Worm (Caenorhabditis elegans) whole organism, young adult: ENCODE measurements around the gene Y73B6BL.270.
"Not testable (repeated sequence)": the region's sequence is repeated elsewhere in the genome, so short reads cannot be mapped to it uniquely, and the experiment has no call there.

Source experiments
- C06A6.2 ChIP-seq: fragments of 200-800 bp; sonication (Bioruptor generic); conservative IDR thresholded peaks from 2 replicates; pipeline ENCODE4 v1.3.6; 2022; ENCODE audit warnings: missing genetic modification characterization, missing compliant biosample characterization
- C17E4.6 ChIP-seq: fragments of 200-800 bp; sonication (Bioruptor generic); IDR thresholded peaks from 2 replicates; pipeline ENCODE4 v1.3.6; 2022; ENCODE audit warnings: missing genetic modification reagents, missing genetic modification characterization, missing compliant biosample characterization
- F22D6.2 ChIP-seq: sonication (generic microtip); optimal IDR thresholded peaks from 2 replicates; lab custom pipeline; 2016; ENCODE audit warnings: mild to moderate bottlenecking, missing genetic modification characterization, missing compliant biosample characterization
- F33H1.4 ChIP-seq: fragments of 200-800 bp; sonication (Bioruptor generic); IDR thresholded peaks from 2 replicates; pipeline ENCODE4 v1.3.6; 2022; ENCODE audit warnings: missing genetic modification reagents, missing genetic modification characterization, missing compliant biosample characterization
- F37B4.10 ChIP-seq: fragments of 200-800 bp; sonication (Bioruptor generic); IDR thresholded peaks from 2 replicates; pipeline ENCODE4 v1.3.6; 2022; ENCODE audit warnings: missing genetic modification characterization, missing compliant biosample characterization
- F39B2.1 ChIP-seq: fragments of 200-800 bp; sonication (Bioruptor generic); IDR thresholded peaks from 2 replicates; pipeline ENCODE4 v1.3.6; 2022; ENCODE audit warnings: missing genetic modification reagents, missing genetic modification characterization, missing compliant biosample characterization
- Y53F4B.3 ChIP-seq: fragments of 200-800 bp; sonication (Bioruptor generic); IDR thresholded peaks from 2 replicates; pipeline ENCODE4 v1.3.6; 2022; ENCODE audit warnings: missing genetic modification reagents, missing genetic modification characterization, missing compliant biosample characterization
- ZK185.1 ChIP-seq: sonication (generic microtip); optimal IDR thresholded peaks from 2 replicates; lab custom pipeline; 2016; ENCODE audit warnings: mild to moderate bottlenecking, missing genetic modification characterization, missing compliant biosample characterization; ENCODE audit not compliant: poor library complexity, severe bottlenecking
- aptf-3 ChIP-seq: fragments of 200-800 bp; sonication (Bioruptor generic); IDR thresholded peaks from 2 replicates; pipeline ENCODE4 v1.3.6; 2022; ENCODE audit warnings: missing genetic modification characterization, missing compliant biosample characterization
- attf-5 ChIP-seq: fragments of 200-800 bp; sonication (Bioruptor generic); optimal IDR thresholded peaks from 2 replicates; lab custom pipeline; 2018; ENCODE audit warnings: mild to moderate bottlenecking, missing genetic modification characterization, missing compliant biosample characterization
- cebp-1 ChIP-seq, 2 experiments: fragments of 200-800 bp in 1 of 2; sonication (Bioruptor generic) in 1 of 2; sonication (generic microtip) in 1 of 2; IDR thresholded peaks in 1 of 2; optimal IDR thresholded peaks in 1 of 2; 2 replicates each; pipeline versions ENCODE4 v1.3.6 to Lab custom; 2017 to 2022; ENCODE audit warnings: missing compliant biosample characterization in 2 of 2, missing genetic modification characterization in 2 of 2, mild to moderate bottlenecking in 1 of 2, missing genetic modification reagents in 1 of 2, moderate library complexity in 1 of 2
- ceh-79 ChIP-seq: sonication (generic microtip); optimal IDR thresholded peaks from 2 replicates; lab custom pipeline; 2017; ENCODE audit warnings: mild to moderate bottlenecking, missing genetic modification characterization, missing compliant biosample characterization
- chd-7 ChIP-seq: sonication (generic microtip); optimal IDR thresholded peaks from 2 replicates; lab custom pipeline; 2016; ENCODE audit warnings: mild to moderate bottlenecking, missing genetic modification characterization, moderate library complexity, missing compliant biosample characterization
- efl-1 ChIP-seq: fragments of 150-350 bp; optimal IDR thresholded peaks from 2 replicates; lab custom pipeline; 2014; ENCODE audit warnings: missing biosample characterization, missing genetic modification reagents, missing genetic modification characterization
- ekl-4 ChIP-seq: fragments of 200-800 bp; sonication (Bioruptor generic); IDR thresholded peaks from 2 replicates; pipeline ENCODE4 v1.3.6; 2022; ENCODE audit warnings: missing genetic modification reagents, missing genetic modification characterization, missing compliant biosample characterization
- him-1 ChIP-seq: sonication (generic microtip); optimal IDR thresholded peaks from 2 replicates; lab custom pipeline; 2016; ENCODE audit warnings: missing genotype, missing genetic modification reagents, missing genetic modification characterization, missing compliant biosample characterization
- hlh-12 ChIP-seq: sonication (generic microtip); optimal IDR thresholded peaks from 2 replicates; lab custom pipeline; 2016; ENCODE audit warnings: missing genetic modification characterization, missing compliant biosample characterization
- hmg-1.2 ChIP-seq: fragments of 200-800 bp; sonication (Bioruptor generic); IDR thresholded peaks from 2 replicates; pipeline ENCODE4 v1.3.6; 2022; ENCODE audit warnings: missing genetic modification reagents, missing genetic modification characterization, missing compliant biosample characterization
- lin-35 ChIP-seq, 3 experiments: fragments of 150-350 bp in 2 of 3; sonication (generic microtip) in 1 of 3; optimal IDR thresholded peaks; 2 replicates each; lab custom pipeline; 2014 to 2018; ENCODE audit warnings: missing biosample characterization in 3 of 3, missing genetic modification characterization in 3 of 3, missing genetic modification reagents in 3 of 3
- lin-54 ChIP-seq: fragments of 200-800 bp; sonication (Bioruptor generic); optimal IDR thresholded peaks from 2 replicates; lab custom pipeline; 2018; ENCODE audit warnings: mild to moderate bottlenecking, missing genetic modification characterization, missing compliant biosample characterization
- lsl-1 ChIP-seq: fragments of 200-800 bp; sonication (Bioruptor generic); optimal IDR thresholded peaks from 2 replicates; lab custom pipeline; 2018; ENCODE audit warnings: mild to moderate bottlenecking, missing genetic modification characterization, moderate library complexity, missing compliant biosample characterization
- lsy-27 ChIP-seq: sonication (generic microtip); optimal IDR thresholded peaks from 2 replicates; lab custom pipeline; 2017; ENCODE audit warnings: missing genetic modification characterization, mild to moderate bottlenecking, missing compliant biosample characterization, antibody characterized with exemption, missing genotype, borderline replicate concordance; ENCODE audit not compliant: insufficient read depth
- madf-6 ChIP-seq: fragments of 200-800 bp; sonication (Bioruptor generic); IDR thresholded peaks from 2 replicates; pipeline ENCODE4 v1.3.6; 2022; ENCODE audit warnings: missing genetic modification reagents, missing genetic modification characterization, missing compliant biosample characterization
- madf-8 ChIP-seq: fragments of 200-800 bp; sonication (Bioruptor generic); conservative IDR thresholded peaks from 2 replicates; pipeline ENCODE4 v1.3.6; 2022; ENCODE audit warnings: missing genetic modification reagents, missing genetic modification characterization, missing compliant biosample characterization
- mes-4 ChIP-seq: sonication (generic microtip); optimal IDR thresholded peaks from 2 replicates; lab custom pipeline; 2016; ENCODE audit warnings: missing genotype, missing genetic modification characterization, missing compliant biosample characterization
- nfyb-1 ChIP-seq: fragments of 200-800 bp; sonication (Bioruptor generic); IDR thresholded peaks from 2 replicates; pipeline ENCODE4 v1.3.6; 2022; ENCODE audit warnings: missing genetic modification reagents, missing genetic modification characterization, missing compliant biosample characterization
- nhr-90 ChIP-seq: sonication (generic microtip); optimal IDR thresholded peaks from 2 replicates; lab custom pipeline; 2016; ENCODE audit warnings: missing genotype, mild to moderate bottlenecking, missing genetic modification characterization, missing compliant biosample characterization
- pha-4 ChIP-seq: fragments of 150-350 bp; sonication (generic microtip); optimal IDR thresholded peaks from 2 replicates; lab custom pipeline; 2014; ENCODE audit warnings: missing biosample characterization, missing genetic modification reagents, missing genetic modification characterization
- rcor-1 ChIP-seq: fragments of 200-800 bp; sonication (Bioruptor generic); IDR thresholded peaks from 2 replicates; pipeline ENCODE4 v1.3.6; 2022; ENCODE audit warnings: missing genetic modification reagents, missing genetic modification characterization, missing compliant biosample characterization
- sdz-38 ChIP-seq: sonication (generic microtip); optimal IDR thresholded peaks from 2 replicates; lab custom pipeline; 2016; ENCODE audit warnings: missing genotype, missing genetic modification characterization, missing compliant biosample characterization
- snpc-3.4 ChIP-seq: sonication (generic microtip); optimal IDR thresholded peaks from 2 replicates; lab custom pipeline; 2017; ENCODE audit warnings: missing genetic modification characterization, mild to moderate bottlenecking, missing compliant biosample characterization, antibody characterized with exemption, moderate library complexity, missing genotype, missing genetic modification reagents
- snpc-4 ChIP-seq, 5 experiments: fragments of 150-350 bp in 1 of 5; sonication (generic microtip) in 4 of 5; optimal IDR thresholded peaks; 2 replicates each; lab custom pipeline; 2014 to 2018; ENCODE audit warnings: missing genetic modification characterization in 5 of 5, missing biosample characterization in 3 of 5, antibody characterized with exemption in 2 of 5, mild to moderate bottlenecking in 2 of 5, missing compliant biosample characterization in 2 of 5, missing genotype in 2 of 5, moderate library complexity in 2 of 5, missing genetic modification reagents in 1 of 5
- unc-130 ChIP-seq: sonication (generic microtip); optimal IDR thresholded peaks from 2 replicates; lab custom pipeline; 2016; ENCODE audit warnings: missing genetic modification reagents, missing genetic modification characterization, missing compliant biosample characterization
- unc-62 ChIP-seq: fragments of 150-350 bp; optimal IDR thresholded peaks from 2 replicates; lab custom pipeline; 2014; ENCODE audit warnings: missing biosample characterization, missing genetic modification reagents, missing genetic modification characterization
- xnd-1 ChIP-seq: sonication (generic microtip); optimal IDR thresholded peaks from 2 replicates; lab custom pipeline; 2016; ENCODE audit warnings: missing genotype, missing genetic modification reagents, missing genetic modification characterization, missing compliant biosample characterization

Gene Y73B6BL.270

ce11 chrIV:6342876-6343275 is 22.3 kb upstream of the Y73B6BL.270 start, which contains the start of gene Y73B6BL.14:
TSS of gene Y73B6BL.14 (minus strand) at chrIV:6342976.
- TF ChIP-seq efl-1 (peak; percentile 46), hlh-12 (tag; lab: Kevin White, UChicago) (no peak)

DNA sequence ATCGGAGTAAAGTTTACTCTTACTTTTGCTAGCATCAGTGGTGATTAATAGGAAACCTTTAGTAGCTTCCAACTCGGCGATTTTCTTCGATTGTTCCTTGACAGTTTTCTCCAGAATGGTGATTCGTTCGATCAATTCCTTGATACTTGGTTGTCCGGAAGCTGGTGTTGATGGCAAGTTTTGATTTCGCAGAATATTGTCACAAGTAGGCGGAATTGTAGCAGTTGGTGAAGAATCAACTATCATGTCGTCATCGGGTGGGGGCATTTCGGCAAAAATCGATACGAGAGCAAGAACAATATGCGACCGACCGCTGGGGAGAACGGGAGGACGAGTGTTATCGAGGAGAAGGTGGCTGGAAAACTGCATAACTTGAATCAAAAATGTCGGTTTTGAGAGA is 17.9 kb upstream of the Y73B6BL.270 start, which contains the start of gene Y73B6BL.289:
Gene Y73B6BL.289, plus strand, starts transcription at position 301 of the 400 bp plus-strand sequence.
- not testable (repeated sequence) for TF ChIP-seq nhr-90 (tag; lab: Kevin White, UChicago); F39B2.1 (GFP tag; lab: Robert Waterston, UW); mes-4

DNA sequence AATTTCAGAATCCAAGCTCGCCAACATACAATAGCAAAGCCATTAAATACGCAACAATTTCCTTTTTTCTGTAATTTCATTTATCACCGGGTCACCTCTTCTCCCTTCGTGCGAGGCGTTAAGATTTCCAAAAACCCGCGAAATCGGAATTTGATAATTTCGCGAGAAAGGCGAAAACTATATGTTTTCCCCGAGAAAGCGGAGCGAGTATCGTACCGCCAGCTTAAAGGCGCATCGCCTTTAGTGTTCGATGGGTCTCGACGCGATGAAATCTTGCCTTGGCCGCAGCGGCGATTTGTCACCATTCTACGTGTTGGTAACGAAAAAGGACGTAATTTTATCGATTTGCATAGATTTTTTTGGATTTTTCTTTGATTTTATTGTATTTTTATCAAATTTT is 17.3 kb upstream of the Y73B6BL.270 start:
- peak; percentile 80 for TF ChIP-seq F33H1.4 (GFP tag; lab: Robert Waterston, UW)
- 0 out of 2 replicates have a peak, but pooled peaks have one; percentile 28 for TF ChIP-seq madf-8 (GFP tag; lab: Robert Waterston, UW)
- TF ChIP-seq snpc-4 (GFP tag; optimal IDR thresholded peaks at IDR 0.05; lab: Kevin White, UChicago), result not testable (repeated sequence)
- peak in 1 of 4 experiments; percentile 61 for TF ChIP-seq snpc-4 (tag; optimal IDR thresholded peaks at IDR 0.05; lab: Kevin White, UChicago)
- TF ChIP-seq madf-6 (GFP tag; lab: Robert Waterston, UW), result peak; percentile 67
- TF ChIP-seq xnd-1, result peak; percentile 62
- TF ChIP-seq lsl-1 (GFP tag; lab: Kevin White, UChicago), result peak; percentile 69

DNA sequence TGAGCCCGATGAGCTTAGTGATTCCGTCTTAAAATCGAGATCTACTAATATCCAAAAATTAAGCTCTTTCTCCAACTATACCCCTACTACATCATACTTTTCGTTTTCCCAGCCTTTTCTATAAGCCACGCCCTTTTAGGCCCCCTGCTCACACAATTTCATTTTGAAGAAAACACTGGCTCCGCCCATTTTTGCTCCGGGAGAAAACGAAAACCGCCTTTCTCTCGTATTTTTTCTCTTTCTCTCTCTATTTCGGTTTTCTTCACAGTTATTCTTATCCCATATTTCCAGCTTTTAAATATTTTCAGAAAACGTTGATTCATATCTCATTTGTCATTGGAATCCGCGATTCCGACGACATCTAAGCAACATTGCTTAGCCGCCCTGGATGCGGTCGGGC is 3.5 kb upstream of the Y73B6BL.270 start, which contains the start of gene Y73B6BL.47:
Gene Y73B6BL.47, plus strand, starts transcription at position 301 of the 400 bp plus-strand sequence.
- TF ChIP-seq lsy-27 (no peak), rcor-1 (GFP tag; lab: Robert Waterston, UW) (no peak), F39B2.1 (GFP tag; lab: Robert Waterston, UW) (no peak)

DNA sequence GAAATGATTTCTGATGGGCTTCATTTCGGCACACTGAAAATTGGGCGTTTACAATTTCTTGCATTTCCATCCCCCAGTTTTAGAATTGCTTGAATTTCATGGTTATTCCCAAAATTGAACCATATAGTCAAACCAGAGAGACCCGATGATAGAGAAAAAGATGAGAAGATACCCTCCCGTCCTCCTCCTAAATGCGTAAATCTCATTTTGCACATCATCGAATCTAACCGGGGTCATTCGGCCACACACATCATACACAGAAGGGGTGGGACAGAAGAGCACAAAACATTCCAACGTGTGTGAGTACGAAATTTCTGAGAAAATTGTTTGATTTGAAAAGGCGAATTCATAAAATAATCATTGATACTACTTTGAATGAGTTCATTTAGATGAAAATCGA is 1.5 kb upstream of the Y73B6BL.270 start:
- no peak for TF ChIP-seq unc-62 (GFP tag; lab: Kevin White, UChicago)

- no peak for TF ChIP-seq sdz-38 (tag; lab: Kevin White, UChicago)
- TF ChIP-seq rcor-1 (GFP tag; lab: Robert Waterston, UW), result no peak
- no peak for TF ChIP-seq F22D6.2 (tag; lab: Kevin White, UChicago)
- no peak for TF ChIP-seq nfyb-1
- TF ChIP-seq lsl-1 (GFP tag; lab: Kevin White, UChicago), result no peak
- 0 out of 2 replicates have a peak, but pooled peaks have one; percentile 4 for TF ChIP-seq hmg-1.2 (GFP tag; lab: Robert Waterston, UW)
- TF ChIP-seq Y53F4B.3 (GFP tag; lab: Robert Waterston, UW), result no peak
- no peak for TF ChIP-seq C17E4.6 (GFP tag; lab: Robert Waterston, UW)
- TF ChIP-seq, all 124 proteins: peak for 1
Measured at ce11 chrIV:6366032-6366431, 887 bp downstream of the Y73B6BL.270 start.

ce11 chrIV:6369489-6369888 is 4.3 kb downstream of the Y73B6BL.270 start:
- TF ChIP-seq snpc-4 (GFP tag; optimal IDR thresholded peaks at IDR 0.05; lab: Kevin White, UChicago), result no peak
- TF ChIP-seq snpc-4 (tag; optimal IDR thresholded peaks at IDR 0.05; lab: Kevin White, UChicago), result peak in 1 of 4 experiments; percentile 29
- TF ChIP-seq him-1 (tag; lab: Kevin White, UChicago), result no peak
- TF ChIP-seq chd-7, result no peak
- no peak for TF ChIP-seq cebp-1 (GFP tag; IDR thresholded peaks at IDR 0.05; lab: Robert Waterston, UW)
- no peak for TF ChIP-seq cebp-1 (tag; optimal IDR thresholded peaks at IDR 0.05; lab: Kevin White, UChicago)
- TF ChIP-seq lin-35 (GFP tag; optimal IDR thresholded peaks at IDR 0.05; lab: Kevin White, UChicago), result peak in 1 of 3 experiments; percentile 33
- TF ChIP-seq ekl-4 (GFP tag; lab: Robert Waterston, UW), result no peak
- no peak for TF ChIP-seq aptf-3 (GFP tag; lab: Robert Waterston, UW)
- no peak for TF ChIP-seq pha-4 (tag; lab: Kevin White, UChicago)
- TF ChIP-seq C06A6.2 (GFP tag; lab: Robert Waterston, UW), result no peak
- TF ChIP-seq ZK185.1 (tag; lab: Kevin White, UChicago), result peak; percentile 21
- TF ChIP-seq F37B4.10 (GFP tag; lab: Robert Waterston, UW), result no peak
- no peak for TF ChIP-seq ceh-79
- TF ChIP-seq unc-130, result no peak
- no peak for TF ChIP-seq snpc-3.4 (tag; lab: Kevin White, UChicago)
- peak; percentile 28 for TF ChIP-seq efl-1
- no peak for TF ChIP-seq attf-5 (GFP tag; lab: Kevin White, UChicago)
- TF ChIP-seq lin-54 (GFP tag; lab: Kevin White, UChicago), result peak; percentile 64
